Worm (Caenorhabditis elegans): ENCODE data around the gene lips-7.

- TF ChIP-seq F13C5.2 (tag; optimal IDR thresholded peaks at IDR 0.05) (no peak), tbx-37 (GFP tag; conservative IDR thresholded peaks at IDR 0.05) (no peak), hmg-4 (GFP tag; optimal IDR thresholded peaks at IDR 0.05) (no peak), ceh-13 (GFP tag; optimal IDR thresholded peaks at IDR 0.05) (no peak), pes-1 (GFP tag; IDR thresholded peaks at IDR 0.05) (no peak), B0310.2 (tag; optimal IDR thresholded peaks at IDR 0.05) (no peak), sea-1 (GFP tag; conservative IDR thresholded peaks at IDR 0.05) (no peak), tbx-11 (GFP tag; IDR thresholded peaks at IDR 0.05) (no peak), aly-1 (tag; optimal IDR thresholded peaks at IDR 0.05) (no peak), scrt-1 (GFP tag; IDR thresholded peaks at IDR 0.05) (no peak), flt-1 (GFP tag; IDR thresholded peaks at IDR 0.05) (no peak)
These were observed 29.4 kb upstream of the lips-7 start, which contains the start of gene slc-36.2 for ce11 chrII:522302-522701.

Measured in whole organism, early embryonic.